Worm (Caenorhabditis elegans): ENCODE measurements around the gene F16B3.2.

Gene F16B3.2

DNA sequence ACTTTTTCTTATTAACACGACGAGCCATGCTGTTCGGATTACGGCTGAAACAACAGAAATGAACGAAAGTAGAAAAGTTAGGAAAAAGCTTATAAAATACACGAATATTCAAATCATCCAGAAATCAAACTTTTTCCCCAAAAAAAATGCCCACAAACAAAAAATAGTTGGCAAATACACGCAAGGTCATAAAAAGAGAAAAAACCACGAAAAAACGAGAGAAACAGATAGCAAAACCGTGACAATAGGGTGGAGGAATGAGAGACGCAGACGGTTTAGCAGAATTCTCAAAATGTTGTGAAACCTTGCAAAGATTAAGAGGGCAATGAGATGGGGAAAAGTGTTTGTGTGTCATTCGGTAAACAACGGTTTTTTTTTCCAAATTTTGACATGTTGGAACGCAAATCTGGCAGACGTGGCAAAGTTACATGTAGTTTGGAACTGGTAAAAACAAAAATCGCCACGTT, 29.2 kb upstream of the F16B3.2 start, which contains the start of gene tank-1:
TSS of gene tank-1 (minus strand) at position 51 of the 467 bp plus-strand sequence.
- TF ChIP-seq dox-1 (GFP tag; IDR thresholded peaks at IDR 0.05) (0 out of 2 replicates have a peak, but pooled peaks have one; percentile 18), hmg-1.2 (GFP tag; IDR thresholded peaks at IDR 0.05) (peak; percentile 88), cebp-1 (GFP tag; IDR thresholded peaks at IDR 0.05) (no peak), cebp-1 (tag; optimal IDR thresholded peaks at IDR 0.05) (peak; percentile 82), lir-1 (GFP tag; conservative IDR thresholded peaks at IDR 0.05) (no peak), hmg-20 (GFP tag; IDR thresholded peaks at IDR 0.05) (no peak)

DNA sequence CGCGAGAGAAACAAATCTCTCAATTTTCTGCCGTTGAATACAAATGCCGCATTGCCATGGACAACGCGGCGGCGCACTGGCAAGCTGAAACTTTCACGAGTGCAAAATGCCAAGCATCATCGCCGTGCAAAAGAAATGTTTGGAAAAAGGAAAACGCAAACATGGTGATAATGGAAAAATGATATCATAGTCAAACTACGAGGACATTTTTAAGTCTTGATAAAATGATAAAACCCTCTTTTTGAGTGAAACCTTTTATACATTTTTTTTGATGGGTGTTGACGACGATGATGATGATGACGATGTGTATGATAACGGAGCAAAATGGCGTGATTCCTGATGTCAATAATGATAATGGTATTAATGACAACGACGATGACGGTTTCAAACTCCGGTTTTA, 27.6 kb upstream of the F16B3.2 start:
- peak; percentile 2 for TF ChIP-seq nhr-80 (tag; optimal IDR thresholded peaks at IDR 0.05)
- TF ChIP-seq F57A8.1 (GFP tag; optimal IDR thresholded peaks at IDR 0.05) = no peak

DNA sequence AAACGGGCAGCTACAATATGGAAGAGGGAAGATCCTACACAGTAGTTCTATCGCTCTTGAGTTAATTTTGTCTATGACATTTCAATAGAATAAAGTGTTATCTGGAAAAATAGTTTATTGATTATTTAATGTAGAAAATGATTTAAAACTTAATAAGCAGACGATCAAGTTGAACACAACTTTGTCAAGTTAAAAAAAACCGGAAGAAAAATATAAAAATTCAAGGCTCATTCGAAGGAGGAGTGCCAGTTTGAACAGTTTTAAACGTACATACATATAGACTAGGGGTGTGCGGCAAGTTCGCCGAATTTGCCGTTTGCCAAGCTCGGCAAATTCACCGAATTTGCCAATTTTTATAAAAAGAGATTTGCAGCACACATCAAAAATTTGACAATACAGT, 15.7 kb upstream of the F16B3.2 start, which contains the start of gene egl-2:
TSS of gene egl-2 (minus strand) at position 101 of the 400 bp plus-strand sequence.
- TF ChIP-seq egl-44 (GFP tag; IDR thresholded peaks at IDR 0.05) (no peak), B0019.2 (GFP tag; conservative IDR thresholded peaks at IDR 0.05) (no peak), Y95B8A.8 (GFP tag; IDR thresholded peaks at IDR 0.05) (no peak), egrh-3 (GFP tag; IDR thresholded peaks at IDR 0.05) (no peak), xnd-1 (tag; optimal IDR thresholded peaks at IDR 0.05) (no peak), F37B4.10 (GFP tag; IDR thresholded peaks at IDR 0.05) (no peak), mcd-1 (GFP tag; IDR thresholded peaks at IDR 0.05) (no peak), tbp1 (GFP tag; optimal IDR thresholded peaks at IDR 0.05) (no peak), bed-2 (GFP tag; IDR thresholded peaks at IDR 0.05) (no peak), ztf-25 (GFP tag; IDR thresholded peaks at IDR 0.05) (no peak), let-607 (tag; optimal IDR thresholded peaks at IDR 0.05) (no peak), hrde-1 (tag; optimal IDR thresholded peaks at IDR 0.05; ENCODE audit: borderline replicate concordance) (no peak), ztf-3 (GFP tag; optimal IDR thresholded peaks at IDR 0.05) (no peak), ztf-28 (GFP tag; IDR thresholded peaks at IDR 0.05) (no peak), dpl-1 (GFP tag; optimal IDR thresholded peaks at IDR 0.05) (no peak), hlh-26 (GFP tag; conservative IDR thresholded peaks at IDR 0.05) (no peak), nhr-179 (tag; optimal IDR thresholded peaks at IDR 0.05) (no peak)

DNA sequence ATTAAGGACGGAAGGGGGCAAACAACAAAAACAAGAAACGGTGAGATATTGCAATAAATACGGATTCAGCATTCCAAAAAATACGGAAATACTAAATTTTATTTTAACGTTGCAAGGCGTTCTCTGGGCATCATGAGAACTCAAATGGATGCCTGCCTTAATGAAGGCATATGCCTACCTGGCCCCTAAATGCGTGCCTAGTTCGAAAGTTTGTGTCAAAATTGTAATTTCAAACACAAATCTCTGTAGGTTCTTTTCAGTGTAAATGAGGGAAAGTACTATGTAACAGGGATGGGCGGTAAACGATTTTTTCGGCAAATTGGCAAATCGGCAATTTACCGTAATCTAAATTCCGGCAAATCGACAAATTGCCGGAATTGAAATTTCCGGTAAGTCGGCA, 12.8 kb upstream of the F16B3.2 start:
- no peak for TF ChIP-seq lsy-27 (tag; optimal IDR thresholded peaks at IDR 0.05; ENCODE audit: borderline replicate concordance, insufficient read depth)
- no peak for TF ChIP-seq mxl-1 (tag; optimal IDR thresholded peaks at IDR 0.05)
- no peak for TF ChIP-seq ZK185.1 (tag; optimal IDR thresholded peaks at IDR 0.05; ENCODE audit: poor library complexity, severe bottlenecking)
- TF ChIP-seq bed-2 (GFP tag; IDR thresholded peaks at IDR 0.05) = no peak

DNA sequence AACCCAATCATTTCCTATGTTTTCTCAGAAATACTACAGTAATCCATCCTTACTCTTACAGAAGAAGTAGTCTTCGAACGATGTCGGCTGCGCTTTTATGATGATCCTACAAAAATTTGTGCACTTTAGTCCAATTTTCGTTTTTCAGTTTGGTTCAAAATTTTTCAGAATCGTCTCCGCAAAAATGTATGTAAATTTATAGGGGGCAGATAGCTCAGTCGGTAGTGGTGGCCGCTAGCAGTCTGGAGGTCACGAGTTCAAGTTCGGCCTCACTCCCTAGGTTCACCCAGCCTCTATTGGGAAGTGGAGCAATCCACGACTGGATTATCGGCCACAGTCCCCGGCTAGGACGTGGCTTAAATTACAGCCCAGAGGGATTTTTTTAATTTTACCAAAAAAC, 10.8 kb upstream of the F16B3.2 start:
- TF ChIP-seq mcd-1 (GFP tag; IDR thresholded peaks at IDR 0.05) (peak; percentile 36; the same call in 1 of the 2 replicates), him-1 (tag; optimal IDR thresholded peaks at IDR 0.05) (peak; percentile 7), D2030.7 (GFP tag; IDR thresholded peaks at IDR 0.05) (0 out of 2 replicates have a peak, but pooled peaks have one; percentile 37), dox-1 (GFP tag; IDR thresholded peaks at IDR 0.05) (0 out of 2 replicates have a peak, but pooled peaks have one; percentile 37), tbp1 (GFP tag; optimal IDR thresholded peaks at IDR 0.05) (peak; percentile 79), B0261.1 (tag; optimal IDR thresholded peaks at IDR 0.05) (peak; percentile 47), aptf-3 (GFP tag; IDR thresholded peaks at IDR 0.05) (0 out of 2 replicates have a peak, but pooled peaks have one; percentile 29), rpc-1 (optimal IDR thresholded peaks at IDR 0.05) (peak; percentile 42), rpc-1 (tag; optimal IDR thresholded peaks at IDR 0.05) (peak; percentile 72), lin-26 (GFP tag; IDR thresholded peaks at IDR 0.05) (peak; percentile 37; the same call in 1 of the 2 replicates), ekl-4 (GFP tag; IDR thresholded peaks at IDR 0.05) (0 out of 2 replicates have a peak, but pooled peaks have one; percentile 17)

Data from whole organism, young adult.